Fruit fly (Drosophila melanogaster) S2 (cell line): ENCODE data around the gene beag.

Experiments used
- CG8478 ChIP-seq: fragments of >200 bp; optimal IDR thresholded peaks from 2 replicates; lab custom pipeline; 2018
- CTCF ChIP-seq, 2 experiments: fragments of >200 bp; optimal IDR thresholded peaks; 2 replicates each; lab custom pipeline; 2018

dm6 chr3R:9027082-9027481 lies 37.8 kb downstream of the beag start:
- TF ChIP-seq CTCF (optimal IDR thresholded peaks at IDR 0.05; lab: Kevin White, UChicago), result no peak
- TF ChIP-seq CG8478 (lab: Kevin White, UChicago), result no peak
